Worm (Caenorhabditis elegans) whole organism, midembryonic: Measurements from ENCODE around the gene catp-8.

Experiments used
- T22C8.4 ChIP-seq: fragments of 200-800 bp; sonication (Bioruptor generic); IDR thresholded peaks from 2 replicates; pipeline ENCODE4 v1.3.6; 2022; ENCODE audit warnings: missing genetic modification characterization, missing compliant biosample characterization
- cog-1 ChIP-seq: sonication (generic microtip); optimal IDR thresholded peaks from 2 replicates; lab custom pipeline; 2016; ENCODE audit warnings: missing genetic modification characterization, missing compliant biosample characterization
- flt-1 ChIP-seq: fragments of 200-800 bp; sonication (Bioruptor generic); IDR thresholded peaks from 2 replicates; pipeline ENCODE4 v1.3.6; 2022; ENCODE audit warnings: missing genetic modification characterization, missing compliant biosample characterization
- klf-2 ChIP-seq: fragments of 200-800 bp; sonication (Bioruptor generic); conservative IDR thresholded peaks from 2 replicates; pipeline ENCODE4 v1.3.6; 2022; ENCODE audit warnings: missing genetic modification reagents, missing genetic modification characterization, missing compliant biosample characterization
- med-1 ChIP-seq: sonication (generic microtip); optimal IDR thresholded peaks from 2 replicates; lab custom pipeline; 2017; ENCODE audit warnings: missing genetic modification characterization, mild to moderate bottlenecking, missing compliant biosample characterization, antibody characterized with exemption, missing genetic modification reagents; ENCODE audit not compliant: insufficient read depth
- ref-1 ChIP-seq: fragments of 200-800 bp; sonication (Bioruptor generic); conservative IDR thresholded peaks from 2 replicates; pipeline ENCODE4 v1.3.6; 2022; ENCODE audit warnings: missing genetic modification reagents, missing genetic modification characterization, missing compliant biosample characterization
- tab-1 ChIP-seq: fragments of 200-800 bp; sonication (Bioruptor generic); IDR thresholded peaks from 2 replicates; pipeline ENCODE4 v1.3.6; 2022; ENCODE audit warnings: missing genetic modification characterization, missing compliant biosample characterization
- ztf-23 ChIP-seq: fragments of 200-800 bp; sonication (Bioruptor generic); IDR thresholded peaks from 2 replicates; pipeline ENCODE4 v1.3.6; 2022; ENCODE audit warnings: missing genetic modification reagents, missing genetic modification characterization, missing compliant biosample characterization
- ztf-29 ChIP-seq: fragments of 200-800 bp; sonication (Bioruptor generic); IDR thresholded peaks from 2 replicates; pipeline ENCODE4 v1.3.6; 2022; ENCODE audit warnings: missing genetic modification reagents, missing genetic modification characterization, missing compliant biosample characterization

- TF ChIP-seq ref-1 (no peak), ztf-23 (GFP tag; lab: Robert Waterston, UW) (no peak), med-1 (GFP tag; lab: Kevin White, UChicago) (no peak), flt-1 (GFP tag; lab: Robert Waterston, UW) (no peak), tab-1 (GFP tag; lab: Robert Waterston, UW) (no peak), T22C8.4 (GFP tag; lab: Robert Waterston, UW) (no peak), ztf-29 (GFP tag; lab: Robert Waterston, UW) (no peak), cog-1 (tag; lab: Kevin White, UChicago) (no peak), klf-2 (GFP tag; lab: Robert Waterston, UW) (no peak)
Observed at ce11 chrIV:11503654-11504053, 24.6 kb upstream of the catp-8 start.
